Worm (Caenorhabditis elegans): ENCODE results near the gene ZC21.8.

ZC21.8 gene

ce11 chrIII:8479322-8479864, 40.4 kb downstream of the ZC21.8 start:
- TF ChIP-seq F52B5.7 (tag; optimal IDR thresholded peaks at IDR 0.05) (no peak), Y95B8A.8 (GFP tag; IDR thresholded peaks at IDR 0.05) (no peak), akir-1 (GFP tag; optimal IDR thresholded peaks at IDR 0.05) (no peak), F22D6.2 (tag; optimal IDR thresholded peaks at IDR 0.05) (no peak), ekl-4 (GFP tag; IDR thresholded peaks at IDR 0.05) (no peak), madf-8 (GFP tag; conservative IDR thresholded peaks at IDR 0.05) (0 out of 2 replicates have a peak, but pooled peaks have one; percentile 39), cebp-1 (GFP tag; IDR thresholded peaks at IDR 0.05) (no peak), cebp-1 (tag; optimal IDR thresholded peaks at IDR 0.05) (peak; percentile 32), hmg-1.2 (GFP tag; IDR thresholded peaks at IDR 0.05) (no peak), efl-1 (GFP tag; optimal IDR thresholded peaks at IDR 0.05) (no peak), fkh-3 (tag; optimal IDR thresholded peaks at IDR 0.05) (no peak), ama-1 (optimal IDR thresholded peaks at IDR 0.05) (no peak), ama-1 (GFP tag; optimal IDR thresholded peaks at IDR 0.05) (no peak), snpc-1.3 (tag; optimal IDR thresholded peaks at IDR 0.05; ENCODE audit: insufficient read depth) (no peak), hlh-12 (tag; optimal IDR thresholded peaks at IDR 0.05) (no peak), nhr-120 (GFP tag; IDR thresholded peaks at IDR 0.05) (no peak), lsl-1 (GFP tag; optimal IDR thresholded peaks at IDR 0.05) (peak; percentile 89), ztf-28 (GFP tag; IDR thresholded peaks at IDR 0.05) (no peak), xnd-1 (tag; optimal IDR thresholded peaks at IDR 0.05) (peak; percentile 72), F33H1.4 (GFP tag; IDR thresholded peaks at IDR 0.05) (peak; percentile 43; the same call in 1 of the 2 replicates), nhr-179 (tag; optimal IDR thresholded peaks at IDR 0.05) (no peak), rec-8 (tag; optimal IDR thresholded peaks at IDR 0.05) (no peak), Y53F4B.3 (GFP tag; IDR thresholded peaks at IDR 0.05) (no peak), nhr-80 (tag; optimal IDR thresholded peaks at IDR 0.05) (peak; percentile 42), dox-1 (GFP tag; IDR thresholded peaks at IDR 0.05) (peak; percentile 47), aptf-2 (GFP tag; conservative IDR thresholded peaks at IDR 0.05) (no peak), hmg-20 (GFP tag; IDR thresholded peaks at IDR 0.05) (no peak), lin-54 (GFP tag; optimal IDR thresholded peaks at IDR 0.05) (no peak), madf-6 (GFP tag; IDR thresholded peaks at IDR 0.05) (no peak), ztf-18 (tag; optimal IDR thresholded peaks at IDR 0.05) (no peak), D2030.7 (GFP tag; IDR thresholded peaks at IDR 0.05) (no peak), pha-4 (tag; optimal IDR thresholded peaks at IDR 0.05) (no peak), zfh-2 (GFP tag; conservative IDR thresholded peaks at IDR 0.05) (no peak), ceh-91 (GFP tag; IDR thresholded peaks at IDR 0.05) (no peak), snpc-3.4 (tag; optimal IDR thresholded peaks at IDR 0.05) (no peak)

DNA sequence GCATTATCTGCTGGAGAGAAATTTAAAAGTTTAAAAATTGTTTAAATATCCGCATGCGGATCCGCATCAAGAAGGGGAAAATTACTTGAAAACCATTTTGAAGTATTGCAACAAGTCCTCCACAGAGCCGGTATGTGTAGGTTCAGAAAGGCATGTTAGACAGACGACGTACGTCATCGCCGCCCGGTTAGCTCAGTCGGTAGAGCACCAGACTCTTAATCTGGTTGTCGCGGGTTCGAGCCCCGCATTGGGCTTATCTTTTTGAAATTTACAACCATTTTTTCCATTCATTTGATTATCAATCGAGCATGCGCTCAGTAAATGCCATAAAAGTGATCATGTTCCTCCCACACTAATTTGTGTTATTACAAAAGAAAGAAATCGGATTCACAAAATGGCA, 46.5 kb downstream of the ZC21.8 start:
- no peak for TF ChIP-seq lag-1 (GFP tag; IDR thresholded peaks at IDR 0.05)
- TF ChIP-seq Y79H2A.3 (GFP tag; conservative IDR thresholded peaks at IDR 0.05): no peak
- TF ChIP-seq lin-54 (GFP tag; optimal IDR thresholded peaks at IDR 0.05): no peak
- TF ChIP-seq hsf-1 (GFP tag; IDR thresholded peaks at IDR 0.05): peak; percentile 56; the same call in 1 of the 2 replicates
- no peak for TF ChIP-seq Y53G8AR.9 (GFP tag; conservative IDR thresholded peaks at IDR 0.05)
- no peak for TF ChIP-seq nhr-27 (tag; optimal IDR thresholded peaks at IDR 0.05)
- TF ChIP-seq him-1 (tag; optimal IDR thresholded peaks at IDR 0.05): peak; percentile 82
- TF ChIP-seq attf-6 (GFP tag; IDR thresholded peaks at IDR 0.05): no peak
- TF ChIP-seq lin-26 (GFP tag; IDR thresholded peaks at IDR 0.05): peak; percentile 93
- TF ChIP-seq madf-6 (GFP tag; IDR thresholded peaks at IDR 0.05): peak; percentile 61; the same call in 1 of the 2 replicates
- TF ChIP-seq mcd-1 (GFP tag; IDR thresholded peaks at IDR 0.05): no peak
- TF ChIP-seq pbrm-1 (GFP tag; IDR thresholded peaks at IDR 0.05): peak; percentile 41; the same call in 1 of the 2 replicates
- 0 out of 2 replicates have a peak, but pooled peaks have one; percentile 36 for TF ChIP-seq cebp-2 (GFP tag; IDR thresholded peaks at IDR 0.05)
- no peak for TF ChIP-seq hrde-1 (tag; optimal IDR thresholded peaks at IDR 0.05; ENCODE audit: borderline replicate concordance)
- peak; percentile 89 for TF ChIP-seq tbp1 (GFP tag; optimal IDR thresholded peaks at IDR 0.05)
- peak; percentile 10 for TF ChIP-seq efl-1 (GFP tag; optimal IDR thresholded peaks at IDR 0.05)
- no peak for TF ChIP-seq B0336.3 (GFP tag; IDR thresholded peaks at IDR 0.05)
- TF ChIP-seq ztf-3 (GFP tag; optimal IDR thresholded peaks at IDR 0.05): no peak
